Worm (Caenorhabditis elegans) whole organism, young adult: ENCODE results near the gene nep-10.

ENCODE experiments used
- B0035.1 ChIP-seq: sonication (generic microtip); optimal IDR thresholded peaks from 2 replicates; lab custom pipeline; 2016; ENCODE audit warnings: missing genetic modification characterization, mild to moderate bottlenecking, missing compliant biosample characterization, missing genotype, missing genetic modification reagents
- B0336.3 ChIP-seq: fragments of 200-800 bp; sonication (Bioruptor generic); IDR thresholded peaks from 2 replicates; pipeline ENCODE4 v1.3.6; 2022; ENCODE audit warnings: missing genetic modification characterization, missing compliant biosample characterization
- D2030.7 ChIP-seq: fragments of 200-800 bp; sonication (Bioruptor generic); IDR thresholded peaks from 2 replicates; pipeline ENCODE4 v1.3.6; 2022; ENCODE audit warnings: missing genetic modification reagents, missing genetic modification characterization, missing compliant biosample characterization
- F52B5.7 ChIP-seq: sonication (generic microtip); optimal IDR thresholded peaks from 2 replicates; lab custom pipeline; 2016; ENCODE audit warnings: mild to moderate bottlenecking, missing genetic modification characterization, missing compliant biosample characterization
- F55B11.4 ChIP-seq: sonication (generic microtip); optimal IDR thresholded peaks from 2 replicates; lab custom pipeline; 2016; ENCODE audit warnings: missing compliant biosample characterization, missing genetic modification characterization, borderline replicate concordance; ENCODE audit not compliant: insufficient read depth
- F57C9.4 ChIP-seq: sonication (generic microtip); optimal IDR thresholded peaks from 2 replicates; lab custom pipeline; 2017; ENCODE audit warnings: mild to moderate bottlenecking, missing genetic modification characterization, missing compliant biosample characterization
- K11D2.4 ChIP-seq: fragments of 200-800 bp; sonication (Bioruptor generic); IDR thresholded peaks from 2 replicates; pipeline ENCODE4 v1.3.6; 2022; ENCODE audit warnings: missing genetic modification reagents, missing genetic modification characterization, missing compliant biosample characterization
- K12H6.12 ChIP-seq: fragments of 200-800 bp; sonication (Bioruptor generic); optimal IDR thresholded peaks from 2 replicates; lab custom pipeline; 2018; ENCODE audit warnings: mild to moderate bottlenecking, missing genetic modification characterization, missing compliant biosample characterization
- T07F8.4 ChIP-seq: sonication (generic microtip); optimal IDR thresholded peaks from 2 replicates; lab custom pipeline; 2016; ENCODE audit warnings: mild to moderate bottlenecking, missing genetic modification characterization, moderate library complexity, missing compliant biosample characterization
- aptf-3 ChIP-seq: fragments of 200-800 bp; sonication (Bioruptor generic); IDR thresholded peaks from 2 replicates; pipeline ENCODE4 v1.3.6; 2022; ENCODE audit warnings: missing genetic modification characterization, missing compliant biosample characterization
- atf-7 ChIP-seq: sonication (generic microtip); optimal IDR thresholded peaks from 2 replicates; lab custom pipeline; 2017; ENCODE audit warnings: mild to moderate bottlenecking, missing genetic modification characterization, missing compliant biosample characterization
- cebp-2 ChIP-seq: fragments of 200-800 bp; sonication (Bioruptor generic); IDR thresholded peaks from 2 replicates; pipeline ENCODE4 v1.3.6; 2022; ENCODE audit warnings: missing genetic modification characterization, missing compliant biosample characterization
- ceh-100 ChIP-seq: fragments of 200-800 bp; sonication (Bioruptor generic); IDR thresholded peaks from 2 replicates; pipeline ENCODE4 v1.3.6; 2022; ENCODE audit warnings: missing genetic modification reagents, missing genetic modification characterization, missing compliant biosample characterization
- ceh-27 ChIP-seq: fragments of 200-800 bp; sonication (Bioruptor generic); optimal IDR thresholded peaks from 2 replicates; lab custom pipeline; 2018; ENCODE audit warnings: mild to moderate bottlenecking, missing genetic modification characterization, moderate library complexity, missing compliant biosample characterization
- ceh-40 ChIP-seq: fragments of 200-800 bp; sonication (Bioruptor generic); IDR thresholded peaks from 2 replicates; pipeline ENCODE4 v1.3.6; 2022; ENCODE audit warnings: missing genetic modification characterization, missing compliant biosample characterization
- ceh-79 ChIP-seq: sonication (generic microtip); optimal IDR thresholded peaks from 2 replicates; lab custom pipeline; 2017; ENCODE audit warnings: mild to moderate bottlenecking, missing genetic modification characterization, missing compliant biosample characterization
- chd-7 ChIP-seq: sonication (generic microtip); optimal IDR thresholded peaks from 2 replicates; lab custom pipeline; 2016; ENCODE audit warnings: mild to moderate bottlenecking, missing genetic modification characterization, moderate library complexity, missing compliant biosample characterization
- die-1 ChIP-seq: sonication (generic microtip); optimal IDR thresholded peaks from 2 replicates; lab custom pipeline; 2016; ENCODE audit warnings: missing genotype, mild to moderate bottlenecking, missing genetic modification characterization, missing compliant biosample characterization
- dox-1 ChIP-seq: fragments of 200-800 bp; sonication (Bioruptor generic); IDR thresholded peaks from 2 replicates; pipeline ENCODE4 v1.3.6; 2022; ENCODE audit warnings: missing genetic modification reagents, missing genetic modification characterization, missing compliant biosample characterization
- fkh-3 ChIP-seq: sonication (generic microtip); optimal IDR thresholded peaks from 2 replicates; lab custom pipeline; 2016; ENCODE audit warnings: mild to moderate bottlenecking, missing genetic modification characterization, missing compliant biosample characterization
- him-1 ChIP-seq: sonication (generic microtip); optimal IDR thresholded peaks from 2 replicates; lab custom pipeline; 2016; ENCODE audit warnings: missing genotype, missing genetic modification reagents, missing genetic modification characterization, missing compliant biosample characterization
- hlh-26 ChIP-seq: fragments of 200-800 bp; sonication (Bioruptor generic); conservative IDR thresholded peaks from 2 replicates; pipeline ENCODE4 v1.3.6; 2022; ENCODE audit warnings: missing genetic modification reagents, missing genetic modification characterization, missing compliant biosample characterization
- lag-1 ChIP-seq: fragments of 200-800 bp; sonication (Bioruptor generic); IDR thresholded peaks from 2 replicates; pipeline ENCODE4 v1.3.6; 2022; ENCODE audit warnings: missing genetic modification reagents, missing genetic modification characterization, missing compliant biosample characterization
- lin-26 ChIP-seq: fragments of 200-800 bp; sonication (Bioruptor generic); IDR thresholded peaks from 2 replicates; pipeline ENCODE4 v1.3.6; 2022; ENCODE audit warnings: missing genetic modification reagents, missing genetic modification characterization, missing compliant biosample characterization
- lir-1 ChIP-seq: fragments of 200-800 bp; sonication (Bioruptor generic); conservative IDR thresholded peaks from 2 replicates; pipeline ENCODE4 v1.3.6; 2022; ENCODE audit warnings: missing genetic modification reagents, missing genetic modification characterization, missing compliant biosample characterization
- lsl-1 ChIP-seq: fragments of 200-800 bp; sonication (Bioruptor generic); optimal IDR thresholded peaks from 2 replicates; lab custom pipeline; 2018; ENCODE audit warnings: mild to moderate bottlenecking, missing genetic modification characterization, moderate library complexity, missing compliant biosample characterization
- lsy-27 ChIP-seq: sonication (generic microtip); optimal IDR thresholded peaks from 2 replicates; lab custom pipeline; 2017; ENCODE audit warnings: missing genetic modification characterization, mild to moderate bottlenecking, missing compliant biosample characterization, antibody characterized with exemption, missing genotype, borderline replicate concordance; ENCODE audit not compliant: insufficient read depth
- madf-10 ChIP-seq: sonication (generic microtip); optimal IDR thresholded peaks from 2 replicates; lab custom pipeline; 2016; ENCODE audit warnings: mild to moderate bottlenecking, missing genetic modification characterization, missing compliant biosample characterization
- madf-8 ChIP-seq: fragments of 200-800 bp; sonication (Bioruptor generic); conservative IDR thresholded peaks from 2 replicates; pipeline ENCODE4 v1.3.6; 2022; ENCODE audit warnings: missing genetic modification reagents, missing genetic modification characterization, missing compliant biosample characterization
- mel-28 ChIP-seq: sonication (generic microtip); optimal IDR thresholded peaks from 2 replicates; lab custom pipeline; 2016; ENCODE audit warnings: borderline replicate concordance, mild to moderate bottlenecking, missing genetic modification characterization, missing compliant biosample characterization
- mes-4 ChIP-seq: sonication (generic microtip); optimal IDR thresholded peaks from 2 replicates; lab custom pipeline; 2016; ENCODE audit warnings: missing genotype, missing genetic modification characterization, missing compliant biosample characterization
- mxl-1 ChIP-seq: sonication (generic microtip); optimal IDR thresholded peaks from 2 replicates; lab custom pipeline; 2016; ENCODE audit warnings: missing genetic modification characterization, missing compliant biosample characterization
- nhr-80 ChIP-seq: sonication (generic microtip); optimal IDR thresholded peaks from 2 replicates; lab custom pipeline; 2016; ENCODE audit warnings: missing genetic modification characterization, missing compliant biosample characterization
- nhr-90 ChIP-seq: sonication (generic microtip); optimal IDR thresholded peaks from 2 replicates; lab custom pipeline; 2016; ENCODE audit warnings: missing genotype, mild to moderate bottlenecking, missing genetic modification characterization, missing compliant biosample characterization
- pbrm-1 ChIP-seq: fragments of 200-800 bp; sonication (Bioruptor generic); IDR thresholded peaks from 2 replicates; pipeline ENCODE4 v1.3.6; 2022; ENCODE audit warnings: missing genetic modification reagents, missing genetic modification characterization, missing compliant biosample characterization
- repo-1 ChIP-seq: sonication (generic microtip); optimal IDR thresholded peaks from 2 replicates; lab custom pipeline; 2017; ENCODE audit warnings: mild to moderate bottlenecking, missing genetic modification characterization, missing compliant biosample characterization
- rpc-1 ChIP-seq, 2 experiments: fragments of 150-350 bp in 1 of 2; sonication (generic microtip) in 1 of 2; optimal IDR thresholded peaks; 2 replicates each; lab custom pipeline; 2014 to 2018; ENCODE audit warnings: missing biosample characterization in 1 of 2, missing genetic modification characterization in 1 of 2, missing genetic modification reagents in 1 of 2, missing genotype in 1 of 2
- sdz-38 ChIP-seq: sonication (generic microtip); optimal IDR thresholded peaks from 2 replicates; lab custom pipeline; 2016; ENCODE audit warnings: missing genotype, missing genetic modification characterization, missing compliant biosample characterization
- sea-2 ChIP-seq: fragments of 200-800 bp; sonication (Bioruptor generic); IDR thresholded peaks from 2 replicates; pipeline ENCODE4 v1.3.6; 2022; ENCODE audit warnings: missing genetic modification characterization, missing compliant biosample characterization
- snpc-1.3 ChIP-seq: sonication (generic microtip); optimal IDR thresholded peaks from 2 replicates; lab custom pipeline; 2017; ENCODE audit warnings: missing genetic modification characterization, mild to moderate bottlenecking, missing compliant biosample characterization, antibody characterized with exemption, moderate library complexity, missing genotype, missing genetic modification reagents; ENCODE audit not compliant: insufficient read depth
- snpc-3.4 ChIP-seq: sonication (generic microtip); optimal IDR thresholded peaks from 2 replicates; lab custom pipeline; 2017; ENCODE audit warnings: missing genetic modification characterization, mild to moderate bottlenecking, missing compliant biosample characterization, antibody characterized with exemption, moderate library complexity, missing genotype, missing genetic modification reagents
- somi-1 ChIP-seq: fragments of 200-800 bp; sonication (Bioruptor generic); optimal IDR thresholded peaks from 2 replicates; lab custom pipeline; 2018; ENCODE audit warnings: mild to moderate bottlenecking, missing genetic modification characterization, missing compliant biosample characterization
- tbx-9 ChIP-seq: sonication (generic microtip); optimal IDR thresholded peaks from 2 replicates; lab custom pipeline; 2016; ENCODE audit warnings: borderline replicate concordance, missing genetic modification characterization, inconsistent platforms, missing compliant biosample characterization
- tlf-1 ChIP-seq: fragments of 200-800 bp; sonication (Bioruptor generic); optimal IDR thresholded peaks from 2 replicates; lab custom pipeline; 2018; ENCODE audit warnings: mild to moderate bottlenecking, missing genetic modification characterization, missing compliant biosample characterization
- unc-130 ChIP-seq: sonication (generic microtip); optimal IDR thresholded peaks from 2 replicates; lab custom pipeline; 2016; ENCODE audit warnings: missing genetic modification reagents, missing genetic modification characterization, missing compliant biosample characterization
- xnd-1 ChIP-seq: sonication (generic microtip); optimal IDR thresholded peaks from 2 replicates; lab custom pipeline; 2016; ENCODE audit warnings: missing genotype, missing genetic modification reagents, missing genetic modification characterization, missing compliant biosample characterization
- ztf-18 ChIP-seq: sonication (generic microtip); optimal IDR thresholded peaks from 2 replicates; lab custom pipeline; 2016; ENCODE audit warnings: missing genotype, mild to moderate bottlenecking, missing genetic modification characterization, missing compliant biosample characterization
- ztf-28 ChIP-seq: fragments of 200-800 bp; sonication (Bioruptor generic); IDR thresholded peaks from 2 replicates; pipeline ENCODE4 v1.3.6; 2022; ENCODE audit warnings: missing genetic modification reagents, missing genetic modification characterization, missing compliant biosample characterization

The nep-10 gene

ce11 chrII:3439244-3439698 lies 36.5 kb upstream of the nep-10 start (continued):
- TF ChIP-seq ztf-18 (peak; percentile 66), sdz-38 (tag; lab: Kevin White, UChicago) (no peak), dox-1 (peak; percentile 92), F57C9.4 (no peak), snpc-1.3 (tag; lab: Kevin White, UChicago) (peak; percentile 52), die-1 (peak; percentile 80), atf-7 (tag; lab: Kevin White, UChicago) (peak; percentile 75), ceh-79 (peak; percentile 75), xnd-1 (tag; lab: Kevin White, UChicago) (peak; percentile 10), lsy-27 (tag; lab: Kevin White, UChicago) (no peak), unc-130 (peak; percentile 19), mes-4 (tag; lab: Kevin White, UChicago) (peak; percentile 40), nhr-90 (peak; percentile 92), tlf-1 (GFP tag; lab: Kevin White, UChicago) (peak; percentile 27), aptf-3 (GFP tag; lab: Robert Waterston, UW) (0 out of 2 replicates have a peak, but pooled peaks have one; percentile 37), rpc-1 (optimal IDR thresholded peaks at IDR 0.05; lab: Kevin White, UChicago) (peak; percentile 90), rpc-1 (tag; optimal IDR thresholded peaks at IDR 0.05; lab: Kevin White, UChicago) (peak; percentile 87), nhr-80 (tag; lab: Kevin White, UChicago) (peak; percentile 79), him-1 (tag; lab: Kevin White, UChicago) (peak; percentile 93), chd-7 (tag; lab: Kevin White, UChicago) (peak; percentile 70), cebp-2 (GFP tag; lab: Robert Waterston, UW) (0 out of 2 replicates have a peak, but pooled peaks have one; percentile 46), pbrm-1 (GFP tag; lab: Robert Waterston, UW) (peak; percentile 81), somi-1 (GFP tag; lab: Kevin White, UChicago) (peak; percentile 68), lsl-1 (peak; percentile 65), ceh-27 (GFP tag; lab: Kevin White, UChicago) (peak; percentile 48), snpc-3.4 (tag; lab: Kevin White, UChicago) (peak; percentile 11), ceh-40 (GFP tag; lab: Robert Waterston, UW) (peak; percentile 76; the same call in 1 of the 2 replicates), lag-1 (GFP tag; lab: Robert Waterston, UW) (no peak), F55B11.4 (no peak), K11D2.4 (no peak), hlh-26 (no peak), repo-1 (peak; percentile 82), mxl-1 (tag; lab: Kevin White, UChicago) (peak; percentile 58), B0035.1 (tag; lab: Kevin White, UChicago) (peak; percentile 27), K12H6.12 (peak; percentile 44), mel-28 (tag; lab: Kevin White, UChicago) (no peak), madf-8 (no peak), D2030.7 (GFP tag; lab: Robert Waterston, UW) (peak; percentile 86), madf-10 (tag; lab: Kevin White, UChicago) (peak; percentile 55), ceh-100 (GFP tag; lab: Robert Waterston, UW) (peak; percentile 57; the same call in 1 of the 2 replicates), F52B5.7 (tag; lab: Kevin White, UChicago) (peak; percentile 8), fkh-3 (tag; lab: Kevin White, UChicago) (no peak), B0336.3 (GFP tag; lab: Robert Waterston, UW) (peak; percentile 84; the same call in 1 of the 2 replicates), sea-2 (no peak), T07F8.4 (tag; lab: Kevin White, UChicago) (peak; percentile 80), ztf-28 (GFP tag; lab: Robert Waterston, UW) (no peak), lir-1 (GFP tag; lab: Robert Waterston, UW) (no peak), lin-26 (GFP tag; lab: Robert Waterston, UW) (peak; percentile 96), tbx-9 (no peak)
